Worm (Caenorhabditis elegans): Measurements from ENCODE around the gene arl-1.

- TF ChIP-seq unc-62 (GFP tag; optimal IDR thresholded peaks at IDR 0.05), result peak; percentile 66
- TF ChIP-seq him-1 (tag; optimal IDR thresholded peaks at IDR 0.05), result no peak
- no peak for TF ChIP-seq pha-4 (tag; optimal IDR thresholded peaks at IDR 0.05)
- no peak for TF ChIP-seq ztf-22 (GFP tag; optimal IDR thresholded peaks at IDR 0.05)
- no peak; the same call in 1 of the 2 replicates for TF ChIP-seq nfyb-1 (GFP tag; IDR thresholded peaks at IDR 0.05)
- TF ChIP-seq ztf-25 (GFP tag; IDR thresholded peaks at IDR 0.05), result no peak
These were observed 15.0 kb upstream of the arl-1 start, which contains the start of gene F54C9.3 for ce11 chrII:8566806-8567266.

Measured in whole organism, young adult.